Fruit fly (Drosophila melanogaster): Measurements from ENCODE around the gene CG32040.

Gene CG32040

dm6 chr3L:9380344-9380849 lies 26.6 kb downstream of the CG32040 start:
- TF ChIP-seq CG11617 (GFP tag; optimal IDR thresholded peaks at IDR 0.05) (no peak), cnc (optimal IDR thresholded peaks at IDR 0.05) (no peak), Clk (GFP tag; optimal IDR thresholded peaks at IDR 0.05) (no peak), CG5204 (GFP tag; optimal IDR thresholded peaks at IDR 0.05) (no peak), bab1 (GFP tag; optimal IDR thresholded peaks at IDR 0.05) (no peak), Hr96 (GFP tag; optimal IDR thresholded peaks at IDR 0.05) (no peak), CG1620 (GFP tag; optimal IDR thresholded peaks at IDR 0.05) (no peak), toe (GFP tag; optimal IDR thresholded peaks at IDR 0.05) (no peak), CG7101 (tag; optimal IDR thresholded peaks at IDR 0.05) (no peak), ovo (GFP tag; optimal IDR thresholded peaks at IDR 0.05) (no peak), CG33017 (tag; optimal IDR thresholded peaks at IDR 0.05) (no peak), pad (GFP tag; optimal IDR thresholded peaks at IDR 0.05) (no peak), CG7045 (GFP tag; optimal IDR thresholded peaks at IDR 0.05) (no peak)

dm6 chr3L:9381602-9382001 lies 27.8 kb downstream of the CG32040 start, which contains the start of gene Hsp23:
TSS of gene Hsp23 (plus strand) at chr3L:9381882.
- no peak for TF ChIP-seq kay (GFP tag; ENCODE audit: borderline replicate concordance)
- TF ChIP-seq bab1 (GFP tag; optimal IDR thresholded peaks at IDR 0.05) = no peak
- TF ChIP-seq CG7045 (GFP tag; optimal IDR thresholded peaks at IDR 0.05) = no peak
- TF ChIP-seq pad (GFP tag; optimal IDR thresholded peaks at IDR 0.05) = no peak

DNA sequence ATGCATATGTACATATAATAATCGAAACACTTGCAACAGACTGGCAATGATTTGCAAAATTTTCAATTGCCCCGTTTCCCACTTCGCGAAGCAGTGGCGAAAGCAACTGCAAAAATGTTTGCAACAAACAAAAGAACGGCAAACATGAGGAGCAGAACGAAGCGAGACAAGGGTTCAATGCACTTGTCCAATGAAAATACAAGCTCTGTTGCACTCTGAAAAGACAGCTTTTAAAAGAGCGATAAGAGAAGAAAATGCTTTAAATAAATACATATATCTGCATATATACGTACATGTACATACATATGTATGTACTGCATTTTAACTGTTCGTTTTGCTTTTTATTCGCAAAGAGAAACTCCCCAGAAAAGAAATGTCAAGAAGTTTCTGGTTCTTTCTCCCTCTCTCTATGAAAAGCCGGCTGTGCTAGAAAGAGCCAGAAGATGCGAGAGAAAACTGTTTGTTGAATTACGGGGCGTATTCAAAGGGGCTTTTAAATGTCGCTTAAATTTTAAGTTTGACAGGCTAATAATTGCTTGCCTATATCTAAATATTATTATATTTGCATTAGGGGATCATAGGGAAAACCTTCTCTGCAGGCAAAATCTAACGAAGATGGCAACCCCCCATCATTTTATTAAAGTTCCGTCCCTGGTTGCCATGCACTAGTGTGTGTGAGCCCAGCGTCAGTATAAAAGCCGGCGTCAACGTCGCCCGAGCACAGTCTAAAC lies 29.7 kb downstream of the CG32040 start, which contains the start of gene Hsp27:
Gene Hsp27, plus strand, starts transcription at position 719 of the 731 bp plus-strand sequence.
- TF ChIP-seq bab1 (GFP tag; optimal IDR thresholded peaks at IDR 0.05) = peak; percentile 99
- TF ChIP-seq Mnt (GFP tag; optimal IDR thresholded peaks at IDR 0.05) = peak; percentile 96
- TF ChIP-seq cnc (optimal IDR thresholded peaks at IDR 0.05) = peak in 1 of 2 experiments; percentile 69
- peak; percentile 97 for TF ChIP-seq CG7045 (GFP tag; optimal IDR thresholded peaks at IDR 0.05)
- TF ChIP-seq CG1620 (GFP tag; optimal IDR thresholded peaks at IDR 0.05) = peak; percentile 88
- peak; percentile 75 for TF ChIP-seq tj (GFP tag; optimal IDR thresholded peaks at IDR 0.05)
- peak; percentile 97 for TF ChIP-seq CG14711 (tag; optimal IDR thresholded peaks at IDR 0.05)
- peak; percentile 99 for TF ChIP-seq kay (GFP tag; ENCODE audit: borderline replicate concordance)
- peak; percentile 97 for TF ChIP-seq Hr96 (GFP tag; optimal IDR thresholded peaks at IDR 0.05)
- TF ChIP-seq pad (GFP tag; optimal IDR thresholded peaks at IDR 0.05) = peak; percentile 92
- peak; percentile 92 for TF ChIP-seq Clk (GFP tag; optimal IDR thresholded peaks at IDR 0.05)
- TF ChIP-seq Crg-1 (GFP tag; optimal IDR thresholded peaks at IDR 0.05) = peak; percentile 97
- TF ChIP-seq CG11617 (GFP tag; optimal IDR thresholded peaks at IDR 0.05) = peak; percentile 96
- TF ChIP-seq CG12768 (GFP tag; optimal IDR thresholded peaks at IDR 0.05) = peak; percentile 99
- peak; percentile 99 for TF ChIP-seq CG33017 (tag; optimal IDR thresholded peaks at IDR 0.05)
- peak; percentile 98 for TF ChIP-seq CG7101 (tag; optimal IDR thresholded peaks at IDR 0.05)
- peak; percentile 77 for TF ChIP-seq ovo (GFP tag; optimal IDR thresholded peaks at IDR 0.05)
- TF ChIP-seq CG5204 (GFP tag; optimal IDR thresholded peaks at IDR 0.05) = peak; percentile 93
- TF ChIP-seq toe (GFP tag; optimal IDR thresholded peaks at IDR 0.05) = peak; percentile 93
- peak; percentile 91 for TF ChIP-seq cic (GFP tag; optimal IDR thresholded peaks at IDR 0.05)

DNA sequence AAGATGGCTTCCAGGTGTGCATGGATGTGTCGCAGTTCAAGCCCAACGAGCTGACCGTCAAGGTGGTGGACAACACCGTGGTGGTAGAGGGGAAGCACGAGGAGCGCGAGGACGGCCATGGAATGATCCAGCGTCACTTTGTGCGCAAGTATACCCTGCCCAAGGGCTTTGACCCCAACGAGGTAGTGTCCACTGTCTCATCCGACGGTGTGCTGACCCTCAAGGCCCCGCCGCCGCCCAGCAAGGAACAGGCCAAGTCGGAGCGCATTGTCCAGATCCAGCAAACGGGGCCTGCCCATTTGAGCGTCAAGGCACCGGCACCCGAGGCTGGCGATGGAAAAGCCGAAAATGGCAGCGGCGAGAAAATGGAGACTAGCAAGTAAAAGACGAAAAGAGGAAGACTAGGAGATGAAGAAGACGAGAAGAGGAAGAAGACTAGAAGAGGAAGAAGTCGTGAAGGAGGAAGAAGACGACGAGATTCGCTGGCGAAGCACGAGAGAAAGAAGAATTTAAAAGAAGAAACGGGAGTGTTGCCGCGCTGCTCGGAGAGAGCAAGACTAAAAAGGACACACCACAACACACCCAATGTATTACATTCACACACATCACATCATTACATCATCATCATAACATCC lies 30.7 kb downstream of the CG32040 start:
- no peak for TF ChIP-seq cic (GFP tag; optimal IDR thresholded peaks at IDR 0.05)
- TF ChIP-seq CG14711 (tag; optimal IDR thresholded peaks at IDR 0.05) = no peak
- TF ChIP-seq CG7101 (tag; optimal IDR thresholded peaks at IDR 0.05) = no peak
- no peak for TF ChIP-seq toe (GFP tag; optimal IDR thresholded peaks at IDR 0.05)
- no peak for TF ChIP-seq cnc (optimal IDR thresholded peaks at IDR 0.05)
- TF ChIP-seq CG7045 (GFP tag; optimal IDR thresholded peaks at IDR 0.05) = no peak
- TF ChIP-seq Hr96 (GFP tag; optimal IDR thresholded peaks at IDR 0.05) = no peak
- TF ChIP-seq kay (GFP tag; ENCODE audit: borderline replicate concordance) = no peak
- no peak for TF ChIP-seq CG1620 (GFP tag; optimal IDR thresholded peaks at IDR 0.05)
- TF ChIP-seq CG12768 (GFP tag; optimal IDR thresholded peaks at IDR 0.05) = no peak
- no peak for TF ChIP-seq CG11617 (GFP tag; optimal IDR thresholded peaks at IDR 0.05)
- no peak for TF ChIP-seq bab1 (GFP tag; optimal IDR thresholded peaks at IDR 0.05)
- no peak for TF ChIP-seq Mnt (GFP tag; optimal IDR thresholded peaks at IDR 0.05)
- no peak for TF ChIP-seq Crg-1 (GFP tag; optimal IDR thresholded peaks at IDR 0.05)
- TF ChIP-seq pad (GFP tag; optimal IDR thresholded peaks at IDR 0.05) = no peak
- no peak for TF ChIP-seq Clk (GFP tag; optimal IDR thresholded peaks at IDR 0.05)

DNA sequence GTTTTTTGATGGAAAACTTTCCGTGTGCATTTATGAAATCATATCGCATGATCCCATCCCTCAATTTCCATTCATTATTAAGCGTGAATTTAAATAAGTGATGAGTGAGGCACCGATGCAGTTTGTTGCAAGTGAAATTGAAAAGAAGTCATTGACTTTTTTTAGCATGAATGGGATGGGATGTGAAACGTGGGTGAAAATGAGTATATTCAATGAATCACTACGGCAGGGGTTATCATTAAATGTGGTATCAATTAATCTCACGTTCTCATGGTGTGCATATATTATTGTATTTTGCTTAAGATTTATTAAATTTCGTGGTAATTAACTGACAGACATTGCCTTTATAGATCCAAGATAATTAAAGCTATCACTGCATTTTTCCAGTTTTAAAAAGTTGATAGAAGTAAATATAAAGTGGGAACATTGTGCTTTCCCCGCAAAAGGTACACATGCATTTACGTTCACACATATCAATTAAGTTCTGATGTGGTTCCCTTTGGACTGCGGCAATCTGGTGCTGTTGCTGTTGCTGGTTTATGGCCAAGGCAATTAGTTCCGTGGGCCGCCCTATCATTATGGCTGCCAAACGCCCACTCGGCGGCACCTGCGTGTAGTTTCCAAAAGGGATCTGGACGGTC lies 37.6 kb downstream of the CG32040 start:
- TF ChIP-seq kay (GFP tag; ENCODE audit: borderline replicate concordance) (peak; percentile 84), CG12768 (GFP tag; optimal IDR thresholded peaks at IDR 0.05) (peak; percentile 20), cic (GFP tag; optimal IDR thresholded peaks at IDR 0.05) (peak; percentile 70), CG7045 (GFP tag; optimal IDR thresholded peaks at IDR 0.05) (peak; percentile 33), CG33017 (tag; optimal IDR thresholded peaks at IDR 0.05) (no peak), Crg-1 (GFP tag; optimal IDR thresholded peaks at IDR 0.05) (no peak), tj (GFP tag; optimal IDR thresholded peaks at IDR 0.05) (peak; percentile 34)

DNA sequence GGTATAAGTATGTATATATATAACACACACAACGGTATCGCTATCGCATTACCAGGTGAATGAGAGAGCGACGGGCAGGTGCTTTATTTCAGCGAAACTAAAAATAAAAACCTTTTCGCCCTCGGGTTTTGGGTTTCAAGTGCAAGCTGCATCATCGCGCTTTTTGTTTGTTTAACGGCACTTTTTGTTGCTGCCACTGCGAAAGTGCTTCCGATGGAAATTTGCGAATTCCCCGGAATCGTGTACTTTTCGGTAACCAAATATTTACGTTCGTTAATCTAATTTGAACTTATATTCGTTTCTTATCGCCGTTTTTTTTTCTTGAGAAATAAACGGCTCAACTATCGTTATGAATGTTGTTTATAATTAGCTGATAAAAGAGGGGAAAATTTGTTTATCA lies 42.2 kb downstream of the CG32040 start:
- TF ChIP-seq Clk (GFP tag; optimal IDR thresholded peaks at IDR 0.05) (no peak), CG33017 (tag; optimal IDR thresholded peaks at IDR 0.05) (no peak), CG7101 (tag; optimal IDR thresholded peaks at IDR 0.05) (no peak), Hr96 (GFP tag; optimal IDR thresholded peaks at IDR 0.05) (no peak), cnc (optimal IDR thresholded peaks at IDR 0.05) (no peak), ovo (GFP tag; optimal IDR thresholded peaks at IDR 0.05) (peak; percentile 94), tj (GFP tag; optimal IDR thresholded peaks at IDR 0.05) (peak; percentile 91), CG7045 (GFP tag; optimal IDR thresholded peaks at IDR 0.05) (peak; percentile 9), CG11617 (GFP tag; optimal IDR thresholded peaks at IDR 0.05) (no peak), CG5204 (GFP tag; optimal IDR thresholded peaks at IDR 0.05) (no peak), CG12768 (GFP tag; optimal IDR thresholded peaks at IDR 0.05) (peak; percentile 49), pad (GFP tag; optimal IDR thresholded peaks at IDR 0.05) (peak; percentile 36), Crg-1 (GFP tag; optimal IDR thresholded peaks at IDR 0.05) (no peak), bab1 (GFP tag; optimal IDR thresholded peaks at IDR 0.05) (no peak), Mnt (GFP tag; optimal IDR thresholded peaks at IDR 0.05) (no peak), toe (GFP tag; optimal IDR thresholded peaks at IDR 0.05) (no peak), CG1620 (GFP tag; optimal IDR thresholded peaks at IDR 0.05) (no peak), CG14711 (tag; optimal IDR thresholded peaks at IDR 0.05) (no peak), cic (GFP tag; optimal IDR thresholded peaks at IDR 0.05) (peak; percentile 76), kay (GFP tag; ENCODE audit: borderline replicate concordance) (peak; percentile 95)

Data from whole organism, adult.